Worm (Caenorhabditis elegans) whole organism, mixed stage, embryonic: ENCODE results near the gene K02F6.7.

Experiments used
- blmp-1 ChIP-seq: fragments of 150-350 bp; optimal IDR thresholded peaks from 2 replicates; lab custom pipeline; 2014; ENCODE audit warnings: missing biosample characterization, missing genetic modification characterization
- ces-1 ChIP-seq: fragments of 150-350 bp; optimal IDR thresholded peaks from 2 replicates; lab custom pipeline; 2014; ENCODE audit warnings: missing biosample characterization, missing genetic modification reagents, missing genetic modification characterization
- lin-13 ChIP-seq: fragments of 150-350 bp; optimal IDR thresholded peaks from 2 replicates; lab custom pipeline; 2014; ENCODE audit warnings: missing biosample characterization, missing genetic modification characterization
- lsy-2 ChIP-seq: fragments of 150-350 bp; optimal IDR thresholded peaks from 2 replicates; lab custom pipeline; 2014; ENCODE audit warnings: missing biosample characterization, missing genetic modification characterization
- mab-5 ChIP-seq: fragments of 150-350 bp; optimal IDR thresholded peaks from 2 replicates; lab custom pipeline; 2014; ENCODE audit warnings: missing biosample characterization, missing genetic modification characterization
- nhr-237 ChIP-seq: fragments of 150-350 bp; optimal IDR thresholded peaks from 2 replicates; lab custom pipeline; 2014; ENCODE audit warnings: missing biosample characterization, missing genetic modification characterization
- snpc-4 ChIP-seq: fragments of 150-350 bp; optimal IDR thresholded peaks from 2 replicates; lab custom pipeline; 2014; ENCODE audit warnings: missing biosample characterization, missing genetic modification characterization
- unc-39 ChIP-seq: fragments of 150-350 bp; optimal IDR thresholded peaks from 2 replicates; lab custom pipeline; 2014; ENCODE audit warnings: missing biosample characterization, missing genetic modification characterization
- unc-62 ChIP-seq: fragments of 150-350 bp; optimal IDR thresholded peaks from 2 replicates; lab custom pipeline; 2014; ENCODE audit warnings: missing biosample characterization, missing genetic modification reagents, missing genetic modification characterization

ce11 chrII:2563973-2564372 lies 26.3 kb upstream of the K02F6.7 start, which contains the start of gene nep-18:
- TF ChIP-seq ces-1 (GFP tag; lab: Kevin White, UChicago) (no peak), blmp-1 (tag; lab: Kevin White, UChicago) (no peak), snpc-4 (tag; lab: Kevin White, UChicago) (no peak), unc-62 (GFP tag; lab: Kevin White, UChicago) (no peak), mab-5 (tag; lab: Kevin White, UChicago) (no peak), lsy-2 (tag; lab: Kevin White, UChicago) (no peak), lin-13 (tag; lab: Kevin White, UChicago) (no peak), unc-39 (no peak), nhr-237 (tag; lab: Kevin White, UChicago) (no peak)
